Worm (Caenorhabditis elegans): Measurements from ENCODE around the gene sdf-9.

Gene sdf-9

DNA sequence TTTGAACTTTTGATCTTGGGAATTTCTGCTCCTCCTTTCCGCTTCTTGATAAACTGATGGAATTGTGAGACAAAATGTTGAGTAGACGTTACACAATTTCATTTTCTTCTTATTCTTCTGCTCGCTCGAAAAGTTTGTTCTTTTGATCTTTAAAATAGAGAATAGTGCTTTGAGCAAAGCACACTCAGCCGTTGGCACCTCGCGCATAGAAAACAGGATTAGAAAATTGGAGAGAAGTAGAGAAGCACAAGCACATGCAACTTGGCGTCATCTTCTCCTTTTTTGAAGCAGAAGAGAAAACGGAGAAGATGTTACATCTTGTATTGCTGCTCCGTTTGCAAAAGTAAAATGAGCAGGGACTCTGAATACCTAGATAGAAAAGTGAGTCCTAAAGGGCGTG is 15.8 kb upstream of the sdf-9 start (continued):
- TF ChIP-seq daf-12 (tag; optimal IDR thresholded peaks at IDR 0.05) = no peak
- no peak for TF ChIP-seq ama-1 (optimal IDR thresholded peaks at IDR 0.05)

DNA sequence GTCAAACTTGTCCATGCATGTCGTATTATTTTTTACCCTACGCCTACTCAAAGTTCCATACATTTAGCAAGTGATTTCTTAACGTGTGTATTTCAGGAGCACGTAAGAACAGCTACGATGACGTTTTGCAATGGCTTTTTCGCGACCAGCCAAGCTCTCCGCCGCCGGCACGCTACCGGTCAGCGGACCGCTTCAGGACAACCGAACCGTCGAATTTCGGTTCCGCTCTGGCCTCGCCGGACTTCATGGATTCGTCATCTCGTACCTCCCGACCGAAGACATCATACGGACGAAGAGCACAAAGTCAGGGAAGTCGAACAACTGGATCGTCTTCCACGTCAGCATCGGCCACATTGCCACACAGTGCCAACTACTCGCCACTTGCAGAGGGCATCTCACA is 14.4 kb upstream of the sdf-9 start:
- TF ChIP-seq unc-62 (GFP tag; optimal IDR thresholded peaks at IDR 0.05 in 1 of 2) = peak in 1 of 2 experiments; percentile 5
- TF ChIP-seq unc-62 (tag; optimal IDR thresholded peaks at IDR 0.05) = no peak
- no peak for TF ChIP-seq nhr-102 (tag; optimal IDR thresholded peaks at IDR 0.05)
- TF ChIP-seq jun-1 (tag; optimal IDR thresholded peaks at IDR 0.05) = no peak
- no peak for TF ChIP-seq mes-2 (tag; optimal IDR thresholded peaks at IDR 0.05; ENCODE audit: poor library complexity, severe bottlenecking)
- no peak for TF ChIP-seq lin-29 (GFP tag; IDR thresholded peaks at IDR 0.05)
- TF ChIP-seq arid-1 (GFP tag; conservative IDR thresholded peaks at IDR 0.05) = no peak
- no peak for TF ChIP-seq nhr-48 (tag; optimal IDR thresholded peaks at IDR 0.05)
- TF ChIP-seq lsy-2 (tag; optimal IDR thresholded peaks at IDR 0.05) = no peak
- TF ChIP-seq ztf-11 (tag; optimal IDR thresholded peaks at IDR 0.05) = no peak
- TF ChIP-seq nhr-76 (tag; optimal IDR thresholded peaks at IDR 0.05) = no peak
- TF ChIP-seq snpc-1.2 (GFP tag; IDR thresholded peaks at IDR 0.05) = no peak
- no peak for TF ChIP-seq aha-1 (tag)
- TF ChIP-seq nhr-10 (tag; optimal IDR thresholded peaks at IDR 0.05) = no peak
- no peak for TF ChIP-seq hlh-11 (tag; optimal IDR thresholded peaks at IDR 0.05)
- no peak for TF ChIP-seq R02D3.7 (tag; optimal IDR thresholded peaks at IDR 0.05)
- no peak for TF ChIP-seq Y75B8A.6 (GFP tag; IDR thresholded peaks at IDR 0.05)
- TF ChIP-seq set-16 (GFP tag; IDR thresholded peaks at IDR 0.05) = peak; percentile 88

DNA sequence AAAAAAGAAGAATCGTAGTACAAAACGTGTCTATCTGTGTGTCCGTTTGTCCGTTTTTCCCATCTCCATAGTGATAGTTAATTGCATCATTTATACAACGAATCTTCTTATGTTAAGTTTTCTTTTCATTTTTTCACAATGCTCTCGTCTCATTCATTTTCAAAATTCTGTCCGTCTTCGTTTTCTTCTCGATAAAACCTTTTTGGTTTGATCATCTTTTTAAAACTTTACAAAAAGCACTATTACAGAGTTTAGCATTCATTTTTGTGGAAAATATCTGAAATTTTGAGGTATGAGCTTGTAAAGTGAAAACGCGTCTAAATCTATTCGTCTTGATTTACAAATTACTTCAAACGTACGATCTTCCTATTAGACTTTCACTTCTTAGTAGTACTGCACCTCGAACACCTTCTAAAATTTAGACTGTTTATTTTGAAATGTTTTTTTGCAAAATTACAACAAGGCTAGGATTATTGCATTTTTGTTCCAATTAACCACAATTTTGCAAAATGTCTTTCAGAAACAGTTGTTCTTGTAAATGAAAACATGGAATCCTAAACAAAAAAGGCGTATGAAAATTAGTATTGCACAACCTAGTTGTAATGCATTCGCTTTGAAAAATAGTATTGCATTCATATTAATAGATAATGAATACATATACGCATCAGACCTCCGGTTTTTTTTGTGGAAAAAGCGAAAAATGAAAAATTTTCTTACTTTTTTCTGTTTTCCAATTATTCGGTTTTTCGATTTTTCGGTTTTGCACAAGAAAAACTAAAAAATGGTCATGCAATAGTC is 12.8 kb upstream of the sdf-9 start:
- TF ChIP-seq php-3 (GFP tag; IDR thresholded peaks at IDR 0.05) = no peak
- peak; percentile 14; the same call in 1 of the 2 replicates for TF ChIP-seq nhr-42 (GFP tag; IDR thresholded peaks at IDR 0.05)
- TF ChIP-seq mep-1 (tag; optimal IDR thresholded peaks at IDR 0.05) = peak; percentile 63
- no peak for TF ChIP-seq madf-5 (GFP tag; IDR thresholded peaks at IDR 0.05)
- peak; percentile 84 for TF ChIP-seq ama-1 (optimal IDR thresholded peaks at IDR 0.05)
- TF ChIP-seq hif-1 (tag; optimal IDR thresholded peaks at IDR 0.05) = peak; percentile 30 to 52
- TF ChIP-seq hlh-30 (tag; optimal IDR thresholded peaks at IDR 0.05; ENCODE audit: insufficient read depth) = peak; percentile 10
- peak; percentile 59 for TF ChIP-seq nhr-102 (tag; optimal IDR thresholded peaks at IDR 0.05)
- 0 out of 2 replicates have a peak, but pooled peaks have one; percentile 8 for TF ChIP-seq mdt-29 (GFP tag; IDR thresholded peaks at IDR 0.05)
- TF ChIP-seq aha-1 (tag) = peak; percentile 64
- TF ChIP-seq dve-1 (tag; optimal IDR thresholded peaks at IDR 0.05; ENCODE audit: insufficient read depth) = peak; percentile 25
- TF ChIP-seq nhr-77 (tag; optimal IDR thresholded peaks at IDR 0.05) = no peak
- TF ChIP-seq pha-4 (GFP tag; IDR thresholded peaks at IDR 0.05) = peak; percentile 12; the same call in 1 of the 2 replicates
- TF ChIP-seq pha-4 (tag; optimal IDR thresholded peaks at IDR 0.05) = no peak
- no peak for TF ChIP-seq daf-8 (GFP tag; IDR thresholded peaks at IDR 0.05)
- no peak for TF ChIP-seq D1046.2 (GFP tag; IDR thresholded peaks at IDR 0.05)
- no peak for TF ChIP-seq mdl-1 (tag; optimal IDR thresholded peaks at IDR 0.05)
- no peak for TF ChIP-seq daf-16 (GFP tag; optimal IDR thresholded peaks at IDR 0.05)
- peak; percentile 7 for TF ChIP-seq daf-16 (tag; optimal IDR thresholded peaks at IDR 0.05)

DNA sequence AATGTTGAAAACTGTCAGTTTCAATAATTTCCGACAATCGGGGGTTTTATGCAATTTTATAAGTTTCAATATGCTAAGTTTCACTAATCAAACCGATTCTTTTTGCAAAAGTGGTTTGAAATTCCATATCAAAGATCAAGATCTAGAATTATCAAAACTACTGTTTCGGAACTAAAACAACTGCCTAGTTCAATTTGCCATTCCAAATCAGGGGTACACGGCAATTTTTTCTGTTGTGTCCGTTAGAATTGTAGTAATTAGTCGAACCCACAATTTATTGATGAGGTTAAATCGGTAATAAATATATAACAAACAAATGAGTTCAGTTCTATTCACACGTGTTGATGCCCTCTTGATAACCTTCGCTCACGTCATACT is 12.2 kb upstream of the sdf-9 start:
- TF ChIP-seq ceh-32 (tag; optimal IDR thresholded peaks at IDR 0.05; ENCODE audit: poor library complexity) = no peak
- TF ChIP-seq daf-16 (GFP tag; optimal IDR thresholded peaks at IDR 0.05) = no peak
- peak; percentile 63 for TF ChIP-seq daf-16 (tag; optimal IDR thresholded peaks at IDR 0.05)
- TF ChIP-seq nhr-28 (tag; optimal IDR thresholded peaks at IDR 0.05) = peak; percentile 17
- peak in 1 of 2 experiments; percentile 86 for TF ChIP-seq unc-62 (GFP tag; optimal IDR thresholded peaks at IDR 0.05 in 1 of 2)
- no peak for TF ChIP-seq unc-62 (tag; optimal IDR thresholded peaks at IDR 0.05)
